Worm (Caenorhabditis elegans) whole organism, late embryonic: ENCODE measurements around the gene hrde-1.

Source experiments
- C08G9.2 ChIP-seq: sonication (generic microtip); optimal IDR thresholded peaks from 2 replicates; lab custom pipeline; 2016; ENCODE audit warnings: mild to moderate bottlenecking, missing genetic modification characterization, moderate library complexity, missing compliant biosample characterization
- F13H6.1 ChIP-seq: sonication (generic microtip); optimal IDR thresholded peaks from 2 replicates; lab custom pipeline; 2016; ENCODE audit warnings: missing genetic modification characterization, missing compliant biosample characterization
- Y22D7AL.16 ChIP-seq: sonication (generic microtip); optimal IDR thresholded peaks from 2 replicates; lab custom pipeline; 2016; ENCODE audit warnings: missing genetic modification characterization, missing compliant biosample characterization
- ahr-1 ChIP-seq: sonication (generic microtip); optimal IDR thresholded peaks from 2 replicates; lab custom pipeline; 2016; ENCODE audit warnings: missing genetic modification characterization, missing compliant biosample characterization
- ama-1 ChIP-seq: fragments of 150-350 bp; optimal IDR thresholded peaks from 2 replicates; lab custom pipeline; 2014
- ceh-14 ChIP-seq: sonication (generic microtip); optimal IDR thresholded peaks from 2 replicates; lab custom pipeline; 2016; ENCODE audit warnings: missing genotype, missing genetic modification characterization, missing compliant biosample characterization
- ceh-18 ChIP-seq: sonication (generic microtip); optimal IDR thresholded peaks from 2 replicates; lab custom pipeline; 2016; ENCODE audit warnings: missing genetic modification characterization, missing compliant biosample characterization
- ceh-19 ChIP-seq: fragments of 200-800 bp; sonication (Bioruptor generic); optimal IDR thresholded peaks from 2 replicates; lab custom pipeline; 2018; ENCODE audit warnings: mild to moderate bottlenecking, missing genetic modification characterization, missing compliant biosample characterization
- ceh-2 ChIP-seq: sonication (generic microtip); optimal IDR thresholded peaks from 2 replicates; lab custom pipeline; 2016; ENCODE audit warnings: missing genotype, missing genetic modification characterization, missing compliant biosample characterization
- ceh-24 ChIP-seq: sonication (generic microtip); optimal IDR thresholded peaks from 2 replicates; lab custom pipeline; 2016; ENCODE audit warnings: mild to moderate bottlenecking, missing genetic modification characterization, missing compliant biosample characterization
- ceh-30 ChIP-seq: fragments of 150-350 bp; optimal IDR thresholded peaks from 2 replicates; lab custom pipeline; 2014; ENCODE audit warnings: missing biosample characterization, missing genetic modification characterization
- ceh-34 ChIP-seq: sonication (generic microtip); optimal IDR thresholded peaks from 2 replicates; lab custom pipeline; 2016; ENCODE audit warnings: mild to moderate bottlenecking, missing genetic modification characterization, missing compliant biosample characterization
- ceh-48 ChIP-seq: sonication (generic microtip); optimal IDR thresholded peaks from 2 replicates; lab custom pipeline; 2016; ENCODE audit warnings: missing genetic modification characterization, inconsistent platforms, missing compliant biosample characterization
- ceh-6 ChIP-seq: fragments of 200-800 bp; sonication (Bioruptor generic); optimal IDR thresholded peaks from 2 replicates; lab custom pipeline; 2018; ENCODE audit warnings: mild to moderate bottlenecking, missing genetic modification characterization, missing compliant biosample characterization
- ceh-9 ChIP-seq: sonication (generic microtip); optimal IDR thresholded peaks from 2 replicates; lab custom pipeline; 2016; ENCODE audit warnings: mild to moderate bottlenecking, missing genetic modification characterization, inconsistent platforms, missing compliant biosample characterization
- che-1 ChIP-seq: sonication (generic microtip); optimal IDR thresholded peaks from 2 replicates; lab custom pipeline; 2016; ENCODE audit warnings: mild to moderate bottlenecking, missing genetic modification characterization, missing compliant biosample characterization
- elt-4 ChIP-seq: sonication (generic microtip); optimal IDR thresholded peaks from 2 replicates; lab custom pipeline; 2016; ENCODE audit warnings: missing genetic modification characterization, missing compliant biosample characterization
- fax-1 ChIP-seq: sonication (generic microtip); optimal IDR thresholded peaks from 2 replicates; lab custom pipeline; 2016; ENCODE audit warnings: missing genotype, missing genetic modification characterization, missing compliant biosample characterization
- gmeb-2 ChIP-seq: sonication (generic microtip); optimal IDR thresholded peaks from 2 replicates; lab custom pipeline; 2016; ENCODE audit warnings: missing genetic modification characterization, inconsistent platforms, missing compliant biosample characterization
- hlh-13 ChIP-seq: fragments of 200-800 bp; sonication (Bioruptor generic); optimal IDR thresholded peaks from 2 replicates; lab custom pipeline; 2018; ENCODE audit warnings: mild to moderate bottlenecking, missing genetic modification characterization, missing compliant biosample characterization
- hlh-15 ChIP-seq: sonication (generic microtip); optimal IDR thresholded peaks from 2 replicates; lab custom pipeline; 2016; ENCODE audit warnings: missing genetic modification characterization, missing compliant biosample characterization
- hlh-30 ChIP-seq: sonication (generic microtip); optimal IDR thresholded peaks from 2 replicates; lab custom pipeline; 2017; ENCODE audit warnings: antibody characterized with exemption, missing genetic modification characterization, missing compliant biosample characterization; ENCODE audit not compliant: insufficient read depth
- hlh-8 ChIP-seq: sonication (generic microtip); optimal IDR thresholded peaks from 2 replicates; lab custom pipeline; 2016; ENCODE audit warnings: missing genotype, missing genetic modification characterization, missing compliant biosample characterization
- lim-6 ChIP-seq: sonication (generic microtip); optimal IDR thresholded peaks from 2 replicates; lab custom pipeline; 2016; ENCODE audit warnings: missing genetic modification characterization, missing compliant biosample characterization
- lin-11 ChIP-seq: fragments of 200-800 bp; sonication (Bioruptor generic); optimal IDR thresholded peaks from 2 replicates; lab custom pipeline; 2018; ENCODE audit warnings: mild to moderate bottlenecking, missing genetic modification characterization, missing compliant biosample characterization
- madf-2 ChIP-seq: sonication (generic microtip); optimal IDR thresholded peaks from 2 replicates; lab custom pipeline; 2017; ENCODE audit warnings: missing genetic modification characterization, missing compliant biosample characterization
- nfya-1 ChIP-seq: sonication (generic microtip); optimal IDR thresholded peaks from 2 replicates; lab custom pipeline; 2017; ENCODE audit warnings: missing genetic modification characterization, mild to moderate bottlenecking, missing compliant biosample characterization, antibody characterized with exemption, moderate library complexity
- nhr-11 ChIP-seq: fragments of 150-350 bp; optimal IDR thresholded peaks from 2 replicates; lab custom pipeline; 2014; ENCODE audit warnings: missing biosample characterization, missing genetic modification characterization
- npax-4 ChIP-seq: sonication (generic microtip); optimal IDR thresholded peaks from 2 replicates; lab custom pipeline; 2016; ENCODE audit warnings: missing genetic modification characterization, missing compliant biosample characterization
- odd-2 ChIP-seq: sonication (generic microtip); optimal IDR thresholded peaks from 2 replicates; lab custom pipeline; 2017; ENCODE audit warnings: antibody characterized with exemption, mild to moderate bottlenecking, missing genetic modification characterization, missing compliant biosample characterization
- pag-3 ChIP-seq: sonication (generic microtip); optimal IDR thresholded peaks from 2 replicates; lab custom pipeline; 2016; ENCODE audit warnings: missing compliant biosample characterization, missing genetic modification characterization, borderline replicate concordance
- pat-9 ChIP-seq: fragments of 200-800 bp; sonication (Bioruptor generic); optimal IDR thresholded peaks from 2 replicates; lab custom pipeline; 2018; ENCODE audit warnings: mild to moderate bottlenecking, missing genetic modification characterization, moderate library complexity, missing compliant biosample characterization
- pax-1 ChIP-seq: fragments of 150-350 bp; optimal IDR thresholded peaks from 2 replicates; lab custom pipeline; 2014; ENCODE audit warnings: missing biosample characterization, missing genetic modification characterization
- pha-2 ChIP-seq: sonication (generic microtip); optimal IDR thresholded peaks from 2 replicates; lab custom pipeline; 2017; ENCODE audit warnings: mild to moderate bottlenecking, missing genetic modification characterization, missing compliant biosample characterization
- pha-4 ChIP-seq: fragments of 150-350 bp; optimal IDR thresholded peaks from 2 replicates; lab custom pipeline; 2018; ENCODE audit warnings: missing biosample characterization, missing genetic modification reagents, missing genetic modification characterization
- pros-1 ChIP-seq: fragments of 150-350 bp; optimal IDR thresholded peaks from 2 replicates; lab custom pipeline; 2014; ENCODE audit warnings: missing biosample characterization, missing genetic modification reagents, missing genetic modification characterization
- rnt-1 ChIP-seq: sonication (generic microtip); optimal IDR thresholded peaks from 2 replicates; lab custom pipeline; 2016; ENCODE audit warnings: missing genetic modification characterization, missing compliant biosample characterization
- sdc-2 ChIP-seq: sonication (generic microtip); optimal IDR thresholded peaks from 2 replicates; lab custom pipeline; 2016; ENCODE audit warnings: missing genotype, missing genetic modification characterization, missing compliant biosample characterization
- sox-2 ChIP-seq: fragments of 200-800 bp; sonication (Bioruptor generic); IDR thresholded peaks from 2 replicates; pipeline ENCODE4 v1.3.6; 2022; ENCODE audit warnings: missing genetic modification reagents, missing genetic modification characterization, missing compliant biosample characterization
- syd-9 ChIP-seq: sonication (generic microtip); optimal IDR thresholded peaks from 2 replicates; lab custom pipeline; 2016; ENCODE audit warnings: mild to moderate bottlenecking, missing genetic modification characterization, moderate library complexity, missing compliant biosample characterization
- tbx-2 ChIP-seq: sonication (generic microtip); optimal IDR thresholded peaks from 2 replicates; lab custom pipeline; 2016; ENCODE audit warnings: missing genetic modification characterization, missing compliant biosample characterization
- unc-3 ChIP-seq, 2 experiments: fragments of 200-800 bp in 1 of 2; sonication (Bioruptor generic) in 1 of 2; sonication (generic microtip) in 1 of 2; conservative IDR thresholded peaks in 1 of 2; optimal IDR thresholded peaks in 1 of 2; 2 replicates each; pipeline versions ENCODE4 v1.3.6 to Lab custom; 2016 to 2022; ENCODE audit warnings: missing compliant biosample characterization in 2 of 2, missing genetic modification characterization in 2 of 2, missing genetic modification reagents in 1 of 2
- unc-42 ChIP-seq: sonication (generic microtip); optimal IDR thresholded peaks from 2 replicates; lab custom pipeline; 2016; ENCODE audit warnings: missing genotype, missing genetic modification characterization, missing compliant biosample characterization
- unc-55 ChIP-seq: sonication (generic microtip); optimal IDR thresholded peaks from 2 replicates; lab custom pipeline; 2017; ENCODE audit warnings: missing biosample characterization, missing genetic modification reagents, missing genetic modification characterization
- zip-5 ChIP-seq: sonication (generic microtip); optimal IDR thresholded peaks from 2 replicates; lab custom pipeline; 2016; ENCODE audit warnings: missing genetic modification characterization, missing compliant biosample characterization
- ztf-16 ChIP-seq: sonication (generic microtip); optimal IDR thresholded peaks from 2 replicates; lab custom pipeline; 2017; ENCODE audit warnings: missing genetic modification characterization, missing compliant biosample characterization

hrde-1 gene

ce11 chrIII:4170903-4171377 is 5.0 kb downstream of the hrde-1 start, which contains the start of the genes rnf-121 and C16C10.4 (continued):
- TF ChIP-seq tbx-2 (peak; percentile 90), C08G9.2 (tag; lab: Kevin White, UChicago) (peak; percentile 91), unc-3 (GFP tag; conservative IDR thresholded peaks at IDR 0.05; lab: Robert Waterston, UW) (peak; percentile 85), unc-3 (tag; optimal IDR thresholded peaks at IDR 0.05; lab: Kevin White, UChicago) (peak; percentile 91), ztf-16 (peak; percentile 88), ceh-30 (tag; lab: Kevin White, UChicago) (peak; percentile 93), syd-9 (tag; lab: Kevin White, UChicago) (peak; percentile 92), hlh-8 (tag; lab: Kevin White, UChicago) (peak; percentile 94), unc-55 (GFP tag; lab: Kevin White, UChicago) (no peak), nfya-1 (tag; lab: Kevin White, UChicago) (peak; percentile 92), elt-4 (tag; lab: Kevin White, UChicago) (no peak), fax-1 (tag; lab: Kevin White, UChicago) (peak; percentile 94), ceh-18 (peak; percentile 62), ama-1 (lab: Kevin White, UChicago) (no peak), pax-1 (tag; lab: Kevin White, UChicago) (no peak), ceh-24 (tag; lab: Kevin White, UChicago) (peak; percentile 82), pros-1 (tag; lab: Kevin White, UChicago) (peak; percentile 11), Y22D7AL.16 (tag; lab: Kevin White, UChicago) (peak; percentile 83), pha-4 (tag; lab: Kevin White, UChicago) (no peak), ceh-9 (tag; lab: Kevin White, UChicago) (no peak), ceh-14 (peak; percentile 95), ceh-48 (peak; percentile 76), ahr-1 (peak; percentile 89), gmeb-2 (peak; percentile 88), madf-2 (tag; lab: Kevin White, UChicago) (peak; percentile 89), unc-42 (tag; lab: Kevin White, UChicago) (peak; percentile 38), rnt-1 (tag; lab: Kevin White, UChicago) (peak; percentile 93), pag-3 (tag; lab: Kevin White, UChicago) (peak; percentile 37), che-1 (tag; lab: Kevin White, UChicago) (peak; percentile 88), hlh-13 (GFP tag; lab: Kevin White, UChicago) (peak; percentile 71), F13H6.1 (tag; lab: Kevin White, UChicago) (peak; percentile 84), npax-4 (tag; lab: Kevin White, UChicago) (peak; percentile 82), odd-2 (peak; percentile 87), ceh-2 (tag; lab: Kevin White, UChicago) (peak; percentile 92), sdc-2 (tag; lab: Kevin White, UChicago) (peak; percentile 82), hlh-15 (peak; percentile 94), ceh-34 (peak; percentile 91), ceh-6 (peak; percentile 85), pat-9 (tag; lab: Kevin White, UChicago) (peak; percentile 90), sox-2 (GFP tag; lab: Robert Waterston, UW) (0 out of 2 replicates have a peak, but pooled peaks have one; percentile 29), lim-6 (peak; percentile 73), ceh-19 (GFP tag; lab: Kevin White, UChicago) (peak; percentile 92), zip-5 (tag; lab: Kevin White, UChicago) (peak; percentile 85), nhr-11 (no peak)

- no peak for TF ChIP-seq fax-1 (tag; lab: Kevin White, UChicago)
- TF ChIP-seq npax-4 (tag; lab: Kevin White, UChicago): no peak
- no peak for TF ChIP-seq pha-2 (tag; lab: Kevin White, UChicago)
- TF ChIP-seq ama-1 (lab: Kevin White, UChicago): no peak
- no peak for TF ChIP-seq pat-9 (tag; lab: Kevin White, UChicago)
- TF ChIP-seq hlh-30: no peak
- TF ChIP-seq unc-55 (GFP tag; lab: Kevin White, UChicago): no peak
- TF ChIP-seq pag-3 (tag; lab: Kevin White, UChicago): no peak
- TF ChIP-seq unc-3 (GFP tag; conservative IDR thresholded peaks at IDR 0.05; lab: Robert Waterston, UW): no peak
- no peak for TF ChIP-seq unc-3 (tag; optimal IDR thresholded peaks at IDR 0.05; lab: Kevin White, UChicago)
- TF ChIP-seq lin-11 (tag; lab: Kevin White, UChicago): no peak
Observed at ce11 chrIII:4168665-4169064, 7.3 kb downstream of the hrde-1 start, which contains the start of gene ccdc-55. ccdc-55 (minus strand) TSS chrIII:4168765.
